Fruit fly (Drosophila melanogaster) whole organism, embryonic: ENCODE measurements around the gene PIG-B.

ENCODE experiments used
- CG12071 ChIP-seq: fragments of 200-800 bp; sonication (Bioruptor generic); optimal IDR thresholded peaks from 3 replicates; lab custom pipeline; 2018; ENCODE audit warnings: missing biosample characterization, mild to moderate bottlenecking, missing genetic modification characterization
- CG12219 ChIP-seq: fragments of 200-800 bp; sonication (Bioruptor generic); optimal IDR thresholded peaks from 3 replicates; lab custom pipeline; 2018; ENCODE audit warnings: missing biosample characterization, mild to moderate bottlenecking, missing genetic modification characterization
- CG12299 ChIP-seq: fragments of 200-800 bp; sonication (Bioruptor generic); optimal IDR thresholded peaks from 2 replicates; lab custom pipeline; 2018; ENCODE audit warnings: missing biosample characterization, mild to moderate bottlenecking, missing genetic modification characterization
- CG13775 ChIP-seq: fragments of 200-800 bp; sonication (Bioruptor generic); optimal IDR thresholded peaks from 3 replicates; lab custom pipeline; 2017; ENCODE audit warnings: missing biosample characterization, mild to moderate bottlenecking, missing genetic modification characterization
- CG14050 ChIP-seq: fragments of 200-800 bp; sonication (Bioruptor generic); IDR thresholded peaks from 3 replicates; pipeline ENCODE4 v1.3.6; 2022; ENCODE audit warnings: missing biosample characterization, missing genetic modification characterization
- CG14965 ChIP-seq: fragments of 200-800 bp; sonication (Bioruptor generic); optimal IDR thresholded peaks from 2 replicates; lab custom pipeline; 2016; ENCODE audit warnings: missing biosample characterization, missing genetic modification characterization, borderline replicate concordance
- CG16813 ChIP-seq: fragments of 200-800 bp; sonication (Bioruptor generic); IDR thresholded peaks from 3 replicates; pipeline ENCODE4 v1.3.6; 2022; ENCODE audit warnings: missing biosample characterization, missing genetic modification characterization; ENCODE audit not compliant: partially characterized antibody
- CG17912 ChIP-seq: fragments of 200-800 bp; sonication (Bioruptor generic); optimal IDR thresholded peaks from 2 replicates; lab custom pipeline; 2018; ENCODE audit warnings: missing biosample characterization, mild to moderate bottlenecking, missing genetic modification characterization
- CG18476 ChIP-seq: fragments of 200-800 bp; sonication (Bioruptor generic); optimal IDR thresholded peaks from 2 replicates; lab custom pipeline; 2016; ENCODE audit warnings: missing biosample characterization, mild to moderate bottlenecking, missing genetic modification characterization
- CG30431 ChIP-seq: fragments of 200-800 bp; sonication (Bioruptor generic); optimal IDR thresholded peaks from 2 replicates; lab custom pipeline; 2017; ENCODE audit warnings: missing biosample characterization, missing genetic modification characterization
- CG33557 ChIP-seq: fragments of 200-800 bp; sonication (Bioruptor generic); optimal IDR thresholded peaks from 2 replicates; lab custom pipeline; 2019; ENCODE audit warnings: missing biosample characterization, mild to moderate bottlenecking, missing genetic modification characterization, moderate library complexity
- CG3726 ChIP-seq: fragments of 200-800 bp; sonication (Bioruptor generic); IDR thresholded peaks from 3 replicates; pipeline ENCODE4, ENCODE4 v1.3.6; 2022; ENCODE audit warnings: missing biosample characterization, missing genetic modification characterization
- CG3838 ChIP-seq: fragments of 200-800 bp; sonication (Bioruptor generic); optimal IDR thresholded peaks from 3 replicates; lab custom pipeline; 2016; ENCODE audit warnings: missing biosample characterization, missing genetic modification characterization
- CG42726 ChIP-seq: fragments of 200-800 bp; sonication (Bioruptor generic); IDR thresholded peaks from 2 replicates; pipeline ENCODE4 v1.3.6; 2022; ENCODE audit warnings: missing biosample characterization, missing genetic modification characterization; ENCODE audit not compliant: partially characterized antibody
- CG4404 ChIP-seq: fragments of 200-800 bp; sonication (Bioruptor generic); IDR thresholded peaks from 2 replicates; pipeline ENCODE4 v1.3.6; 2022; ENCODE audit warnings: missing biosample characterization, missing genetic modification characterization
- CG8388 ChIP-seq: fragments of 200-800 bp; sonication (Bioruptor generic); optimal IDR thresholded peaks from 2 replicates; lab custom pipeline; 2019; ENCODE audit warnings: missing biosample characterization, mild to moderate bottlenecking, missing genetic modification characterization, moderate library complexity
- CG9797 ChIP-seq: fragments of 200-800 bp; sonication (Bioruptor generic); optimal IDR thresholded peaks from 3 replicates; lab custom pipeline; 2018; ENCODE audit warnings: missing biosample characterization, mild to moderate bottlenecking, missing genetic modification characterization
- CG9817 ChIP-seq: fragments of 200-800 bp; sonication (Bioruptor generic); optimal IDR thresholded peaks from 2 replicates; lab custom pipeline; 2018; ENCODE audit warnings: missing biosample characterization, mild to moderate bottlenecking, missing genetic modification characterization, moderate library complexity
- CG9876 ChIP-seq: fragments of 200-800 bp; sonication (Bioruptor generic); optimal IDR thresholded peaks from 2 replicates; lab custom pipeline; 2016; ENCODE audit warnings: missing biosample characterization, missing genetic modification characterization
- CG9932 ChIP-seq: fragments of 200-800 bp; sonication (Bioruptor generic); IDR thresholded peaks from 2 replicates; pipeline ENCODE4 v1.3.6; 2022; ENCODE audit warnings: missing biosample characterization, missing genetic modification characterization
- Dip2 ChIP-seq: fragments of 200-800 bp; sonication (Bioruptor generic); IDR thresholded peaks from 2 replicates; pipeline ENCODE4 v1.3.6; 2022; ENCODE audit warnings: missing biosample characterization, missing genetic modification characterization
- Eip74EF ChIP-seq, 2 experiments: fragments of 200-800 bp in 1 of 2; fragments of >200 bp in 1 of 2; sonication (Bioruptor generic) in 1 of 2; optimal IDR thresholded peaks; 2 replicates each; lab custom pipeline; 2017 to 2019; ENCODE audit warnings: missing biosample characterization in 2 of 2, missing genetic modification characterization in 2 of 2, mild to moderate bottlenecking in 1 of 2, moderate library complexity in 1 of 2
- HLH4C ChIP-seq: fragments of 200-800 bp; sonication (Bioruptor generic); IDR thresholded peaks from 3 replicates; pipeline ENCODE4 v1.3.6; 2022; ENCODE audit warnings: missing biosample characterization, missing genetic modification characterization; ENCODE audit not compliant: partially characterized antibody
- MBD-R2 ChIP-seq: fragments of 200-800 bp; sonication (Bioruptor generic); IDR thresholded peaks from 2 replicates; pipeline ENCODE4 v1.3.6; 2022; ENCODE audit warnings: missing biosample characterization, missing genetic modification characterization
- MTF-1 ChIP-seq: fragments of 200-800 bp; sonication (Bioruptor generic); optimal IDR thresholded peaks from 2 replicates; lab custom pipeline; 2018; ENCODE audit warnings: missing biosample characterization, mild to moderate bottlenecking, missing genetic modification characterization, borderline replicate concordance
- Mes4 ChIP-seq: fragments of 200-800 bp; sonication (Bioruptor generic); optimal IDR thresholded peaks from 2 replicates; lab custom pipeline; 2016; ENCODE audit warnings: missing biosample characterization, missing genetic modification characterization
- YL-1 ChIP-seq: fragments of 200-800 bp; sonication (Bioruptor generic); optimal IDR thresholded peaks from 3 replicates; lab custom pipeline; 2017; ENCODE audit warnings: missing biosample characterization, mild to moderate bottlenecking, missing genetic modification characterization
- ash1 ChIP-seq: fragments of 200-800 bp; sonication (Bioruptor generic); optimal IDR thresholded peaks from 2 replicates; lab custom pipeline; 2018; ENCODE audit warnings: missing biosample characterization, mild to moderate bottlenecking, missing genetic modification characterization
- bigmax ChIP-seq: fragments of 200-800 bp; sonication (Bioruptor generic); optimal IDR thresholded peaks from 2 replicates; lab custom pipeline; 2018; ENCODE audit warnings: missing biosample characterization, mild to moderate bottlenecking, missing genetic modification characterization
- cg ChIP-seq: fragments of 200-800 bp; sonication (Bioruptor generic); optimal IDR thresholded peaks from 3 replicates; lab custom pipeline; 2019; ENCODE audit warnings: missing biosample characterization, mild to moderate bottlenecking, missing genetic modification characterization, moderate library complexity
- crc ChIP-seq: fragments of 200-800 bp; sonication (Bioruptor generic); optimal IDR thresholded peaks from 2 replicates; lab custom pipeline; 2016; ENCODE audit warnings: missing biosample characterization, missing genetic modification characterization
- dimm ChIP-seq: fragments of 200-800 bp; sonication (Bioruptor generic); IDR thresholded peaks from 2 replicates; pipeline ENCODE4 v1.3.6; 2022; ENCODE audit warnings: missing biosample characterization, missing genetic modification characterization
- en ChIP-seq: fragments of 200-800 bp; sonication (Bioruptor generic); optimal IDR thresholded peaks from 2 replicates; lab custom pipeline; 2016; ENCODE audit warnings: missing biosample characterization, missing genetic modification characterization
- exex ChIP-seq: fragments of 200-800 bp; sonication (Bioruptor generic); optimal IDR thresholded peaks from 4 replicates; lab custom pipeline; 2018; ENCODE audit warnings: missing biosample characterization, mild to moderate bottlenecking, missing genetic modification characterization, moderate library complexity
- gce ChIP-seq: fragments of 200-800 bp; sonication (Bioruptor generic); IDR thresholded peaks from 3 replicates; pipeline ENCODE4 v1.3.6; 2022; ENCODE audit warnings: missing biosample characterization, missing genetic modification characterization
- gsb ChIP-seq: fragments of 200-800 bp; sonication (Bioruptor generic); IDR thresholded peaks from 2 replicates; pipeline ENCODE4 v1.3.6; 2022; ENCODE audit warnings: missing biosample characterization, missing genetic modification characterization
- gsb-n ChIP-seq: fragments of 200-800 bp; sonication (Bioruptor generic); optimal IDR thresholded peaks from 3 replicates; lab custom pipeline; 2018; ENCODE audit warnings: missing biosample characterization, mild to moderate bottlenecking, missing genetic modification characterization
- gt ChIP-seq: fragments of 200-800 bp; sonication (Bioruptor generic); IDR thresholded peaks from 2 replicates; pipeline ENCODE4 v1.3.6; 2022; ENCODE audit warnings: missing biosample characterization, missing genetic modification characterization
- her ChIP-seq: fragments of 200-800 bp; sonication (Bioruptor generic); optimal IDR thresholded peaks from 2 replicates; lab custom pipeline; 2016; ENCODE audit warnings: missing biosample characterization, missing genetic modification characterization
- jumu ChIP-seq: fragments of 200-800 bp; sonication (Bioruptor generic); optimal IDR thresholded peaks from 3 replicates; lab custom pipeline; 2016; ENCODE audit warnings: missing biosample characterization, missing genetic modification characterization
- knrl ChIP-seq: fragments of 200-800 bp; sonication (Bioruptor generic); IDR thresholded peaks from 3 replicates; pipeline ENCODE4 v1.3.6; 2022; ENCODE audit warnings: missing biosample characterization, missing genetic modification characterization; ENCODE audit not compliant: partially characterized antibody
- lab ChIP-seq: fragments of 200-800 bp; sonication (Bioruptor generic); optimal IDR thresholded peaks from 3 replicates; lab custom pipeline; 2017; ENCODE audit warnings: missing biosample characterization, missing genetic modification characterization, mild to moderate bottlenecking, moderate library complexity, missing genetic modification reagents
- nerfin-2 ChIP-seq: fragments of 200-800 bp; sonication (Bioruptor generic); IDR thresholded peaks from 2 replicates; pipeline ENCODE4 v1.3.6; 2022; ENCODE audit warnings: missing biosample characterization, missing genetic modification characterization; ENCODE audit not compliant: partially characterized antibody
- pita ChIP-seq: fragments of 200-800 bp; sonication (Bioruptor generic); optimal IDR thresholded peaks from 2 replicates; lab custom pipeline; 2017; ENCODE audit warnings: missing biosample characterization, mild to moderate bottlenecking, missing genetic modification characterization
- pum ChIP-seq: fragments of 200-800 bp; sonication (Bioruptor generic); optimal IDR thresholded peaks from 2 replicates; lab custom pipeline; 2016; ENCODE audit warnings: missing biosample characterization, missing genetic modification characterization
- repo ChIP-seq: fragments of 200-800 bp; sonication (Bioruptor generic); optimal IDR thresholded peaks from 2 replicates; lab custom pipeline; 2016; ENCODE audit warnings: missing biosample characterization, missing genetic modification characterization
- ssp ChIP-seq: fragments of 200-800 bp; sonication (Bioruptor generic); IDR thresholded peaks from 2 replicates; pipeline ENCODE4 v1.3.6; 2022; ENCODE audit warnings: missing biosample characterization, missing genetic modification characterization
- usp ChIP-seq: fragments of >200 bp; optimal IDR thresholded peaks from 2 replicates; lab custom pipeline; 2017; ENCODE audit warnings: missing biosample characterization, missing genetic modification characterization
- yki ChIP-seq: fragments of >200 bp; optimal IDR thresholded peaks from 3 replicates; lab custom pipeline; 2018
- zen ChIP-seq: fragments of 200-800 bp; sonication (Bioruptor generic); optimal IDR thresholded peaks from 3 replicates; lab custom pipeline; 2018; ENCODE audit warnings: missing biosample characterization, mild to moderate bottlenecking, missing genetic modification characterization, moderate library complexity

The PIG-B gene

DNA sequence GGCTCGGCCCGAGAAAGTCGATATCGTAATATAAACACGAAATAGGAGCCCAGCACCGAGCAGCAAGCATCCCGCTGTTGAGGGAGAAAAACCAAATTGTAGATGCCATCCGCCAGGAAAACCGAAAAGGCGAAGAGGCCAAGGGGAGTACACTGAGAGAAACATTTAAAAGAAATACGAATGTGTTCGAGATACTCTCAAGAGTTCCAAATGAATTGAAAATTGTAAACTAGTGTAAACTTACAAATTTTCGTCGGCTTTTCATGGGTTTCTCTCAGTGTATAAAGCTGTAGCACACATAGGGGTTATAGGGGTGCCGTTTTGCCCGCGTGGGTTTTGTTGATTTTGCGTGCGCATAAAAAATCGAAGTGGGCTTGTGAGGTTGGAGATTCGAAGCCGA is 8.4 kb upstream of the PIG-B start (continued):
- TF ChIP-seq pita (GFP tag; lab: Kevin White, UChicago), result no peak
- peak; percentile 87 for TF ChIP-seq lab (GFP tag; lab: Kevin White, UChicago)
- peak; percentile 68; the same call in 1 of the 3 replicates for TF ChIP-seq gce (GFP tag; lab: Robert Waterston, UW)
- no peak for TF ChIP-seq bigmax (GFP tag; lab: Kevin White, UChicago)
- peak; percentile 73 for TF ChIP-seq CG14050 (GFP tag; lab: Robert Waterston, UW)
- peak; percentile 54 for TF ChIP-seq Mes4 (GFP tag; lab: Kevin White, UChicago)
- TF ChIP-seq Dip2 (GFP tag; lab: Robert Waterston, UW), result peak; percentile 26; the same call in 1 of the 2 replicates
- TF ChIP-seq yki (lab: Kevin White, UChicago), result no peak
- peak; percentile 32 for TF ChIP-seq repo (GFP tag; lab: Kevin White, UChicago)
- peak; percentile 34 for TF ChIP-seq CG30431 (GFP tag; lab: Kevin White, UChicago)
- peak; percentile 63 for TF ChIP-seq MBD-R2 (GFP tag; lab: Robert Waterston, UW)
- TF ChIP-seq CG8388, result peak; percentile 36
- no peak for TF ChIP-seq HLH4C (GFP tag; lab: Robert Waterston, UW)
- TF ChIP-seq CG33557 (GFP tag; lab: Kevin White, UChicago), result no peak
- peak; percentile 39 for TF ChIP-seq exex (tag; lab: Kevin White, UChicago)
- TF ChIP-seq CG9876, result peak; percentile 51
- TF ChIP-seq CG14965 (GFP tag; lab: Kevin White, UChicago), result peak; percentile 14
- peak; percentile 58 for TF ChIP-seq CG4404 (GFP tag; lab: Robert Waterston, UW)
- no peak for TF ChIP-seq gsb-n (tag; lab: Kevin White, UChicago)
- no peak for TF ChIP-seq knrl (GFP tag; lab: Robert Waterston, UW)
- TF ChIP-seq dimm, result 0 out of 2 replicates have a peak, but pooled peaks have one; percentile 53
- no peak for TF ChIP-seq usp (GFP tag; lab: Kevin White, UChicago)
- no peak for TF ChIP-seq Eip74EF (GFP tag; optimal IDR thresholded peaks at IDR 0.05; lab: Kevin White, UChicago)
- TF ChIP-seq CG9932 (GFP tag; lab: Robert Waterston, UW), result peak; percentile 84
- peak; percentile 14 for TF ChIP-seq YL-1 (GFP tag; lab: Kevin White, UChicago)
- peak; percentile 78 for TF ChIP-seq CG12219 (GFP tag; lab: Kevin White, UChicago)
- peak; percentile 65 for TF ChIP-seq CG9817
- no peak for TF ChIP-seq CG16813 (GFP tag; lab: Robert Waterston, UW)
- peak; percentile 60 for TF ChIP-seq jumu (GFP tag; lab: Kevin White, UChicago)
- TF ChIP-seq CG9797 (GFP tag; lab: Kevin White, UChicago), result no peak
- peak; percentile 62 for TF ChIP-seq CG13775
- TF ChIP-seq her (GFP tag; lab: Kevin White, UChicago), result peak; percentile 82
- peak; percentile 50 for TF ChIP-seq pum
- TF ChIP-seq CG12299 (tag; lab: Kevin White, UChicago), result peak; percentile 49
- peak; percentile 23 for TF ChIP-seq CG18476 (GFP tag; lab: Kevin White, UChicago)
- 0 out of 2 replicates have a peak, but pooled peaks have one; percentile 25 for TF ChIP-seq gt (GFP tag; lab: Robert Waterston, UW)
- TF ChIP-seq ssp, result peak; percentile 33; the same call in 1 of the 2 replicates
- TF ChIP-seq CG3838 (GFP tag; lab: Kevin White, UChicago), result peak; percentile 4
- no peak for TF ChIP-seq cg (GFP tag; lab: Kevin White, UChicago)
- peak; percentile 68 for TF ChIP-seq crc (GFP tag; lab: Kevin White, UChicago)
- peak; percentile 11 for TF ChIP-seq CG12071 (GFP tag; lab: Kevin White, UChicago)
- no peak for TF ChIP-seq zen (tag; lab: Kevin White, UChicago)
- no peak for TF ChIP-seq MTF-1 (GFP tag; lab: Kevin White, UChicago)
- TF ChIP-seq nerfin-2, result no peak
- TF ChIP-seq CG3726 (GFP tag; lab: Robert Waterston, UW), result no peak
- TF ChIP-seq CG17912 (GFP tag; lab: Kevin White, UChicago), result no peak
- TF ChIP-seq gsb (GFP tag; lab: Robert Waterston, UW), result 0 out of 2 replicates have a peak, but pooled peaks have one; percentile 14
- no peak for TF ChIP-seq ash1 (GFP tag; lab: Kevin White, UChicago)
- TF ChIP-seq en (GFP tag; lab: Kevin White, UChicago), result no peak
- TF ChIP-seq CG42726, result no peak
